Worm (Caenorhabditis elegans): ENCODE data around the gene thoc-2.

Gene thoc-2

ce11 chrIII:6402346-6402745 is 34.5 kb downstream of the thoc-2 start:
- TF ChIP-seq F10E7.11 (tag; optimal IDR thresholded peaks at IDR 0.05) (no peak), somi-1 (GFP tag; optimal IDR thresholded peaks at IDR 0.05) (peak; percentile 33)

- TF ChIP-seq nhr-80 (tag; optimal IDR thresholded peaks at IDR 0.05) (peak; percentile 49), nhr-179 (tag; optimal IDR thresholded peaks at IDR 0.05) (no peak), let-607 (tag; optimal IDR thresholded peaks at IDR 0.05) (peak in 1 of 2 experiments; percentile 37), mel-28 (tag; optimal IDR thresholded peaks at IDR 0.05; ENCODE audit: borderline replicate concordance) (no peak), unc-62 (GFP tag; optimal IDR thresholded peaks at IDR 0.05) (peak; percentile 81), snpc-1.3 (tag; optimal IDR thresholded peaks at IDR 0.05; ENCODE audit: insufficient read depth) (no peak), nhr-27 (tag; optimal IDR thresholded peaks at IDR 0.05) (no peak), F22D6.2 (tag; optimal IDR thresholded peaks at IDR 0.05) (no peak), zim-3 (tag; optimal IDR thresholded peaks at IDR 0.05) (no peak), ama-1 (optimal IDR thresholded peaks at IDR 0.05) (no peak), ama-1 (GFP tag; optimal IDR thresholded peaks at IDR 0.05) (no peak)
Observed at ce11 chrIII:6402810-6403209, 35.0 kb downstream of the thoc-2 start.

ce11 chrIII:6405121-6405520 is 37.3 kb downstream of the thoc-2 start:
- TF ChIP-seq die-1 (tag; optimal IDR thresholded peaks at IDR 0.05), result no peak

ce11 chrIII:6406829-6407228 is 39.0 kb downstream of the thoc-2 start, which contains the start of gene let-756:
Gene let-756, plus strand, starts transcription at chrIII:6407129.
- TF ChIP-seq Y95B8A.8 (GFP tag; IDR thresholded peaks at IDR 0.05), result no peak
- TF ChIP-seq nfya-1 (tag; optimal IDR thresholded peaks at IDR 0.05; ENCODE audit: borderline replicate concordance, insufficient read depth), result no peak
- TF ChIP-seq ekl-4 (GFP tag; IDR thresholded peaks at IDR 0.05), result no peak
- TF ChIP-seq aptf-3 (GFP tag; IDR thresholded peaks at IDR 0.05), result no peak
- no peak for TF ChIP-seq hsf-1 (GFP tag; IDR thresholded peaks at IDR 0.05)
- TF ChIP-seq sdz-38 (tag; optimal IDR thresholded peaks at IDR 0.05), result no peak
- no peak for TF ChIP-seq sptf-2 (GFP tag; optimal IDR thresholded peaks at IDR 0.05)
- no peak for TF ChIP-seq mes-4 (tag; optimal IDR thresholded peaks at IDR 0.05)
- no peak for TF ChIP-seq madf-3 (GFP tag; IDR thresholded peaks at IDR 0.05)
- TF ChIP-seq Y79H2A.3 (GFP tag; conservative IDR thresholded peaks at IDR 0.05), result no peak
- TF ChIP-seq unc-130 (GFP tag; optimal IDR thresholded peaks at IDR 0.05), result no peak
- no peak for TF ChIP-seq hmg-20 (GFP tag; IDR thresholded peaks at IDR 0.05)
- TF ChIP-seq F57A8.1 (GFP tag; optimal IDR thresholded peaks at IDR 0.05), result no peak
- no peak for TF ChIP-seq C17E4.6 (GFP tag; IDR thresholded peaks at IDR 0.05)
- no peak for TF ChIP-seq Y67H2A.10 (GFP tag; conservative IDR thresholded peaks at IDR 0.05)
- TF ChIP-seq cebp-2 (GFP tag; IDR thresholded peaks at IDR 0.05), result no peak
- no peak for TF ChIP-seq hmg-1.2 (GFP tag; IDR thresholded peaks at IDR 0.05)
- no peak for TF ChIP-seq mcd-1 (GFP tag; IDR thresholded peaks at IDR 0.05)

- TF ChIP-seq T07F8.4 (tag; optimal IDR thresholded peaks at IDR 0.05), result no peak
- no peak for TF ChIP-seq unc-130 (GFP tag; optimal IDR thresholded peaks at IDR 0.05)
- no peak for TF ChIP-seq aptf-3 (GFP tag; IDR thresholded peaks at IDR 0.05)
- peak; percentile 3 for TF ChIP-seq nhr-80 (tag; optimal IDR thresholded peaks at IDR 0.05)
Observed at ce11 chrIII:6411430-6411829, 43.6 kb downstream of the thoc-2 start.

Measured in whole organism, young adult.